Fruit fly (Drosophila melanogaster) whole organism, adult: ENCODE results near the gene CG2747.

Experiments used
- CG14711 ChIP-seq: fragments of 200-800 bp; sonication (Bioruptor generic); optimal IDR thresholded peaks from 2 replicates; lab custom pipeline; 2018; ENCODE audit warnings: missing biosample characterization, mild to moderate bottlenecking, missing genetic modification characterization, moderate library complexity
- CG33017 ChIP-seq: fragments of 200-800 bp; sonication (Bioruptor generic); optimal IDR thresholded peaks from 2 replicates; lab custom pipeline; 2018; ENCODE audit warnings: missing biosample characterization, mild to moderate bottlenecking, missing genetic modification characterization, moderate library complexity
- CG5204 ChIP-seq: fragments of 200-800 bp; sonication (Bioruptor generic); optimal IDR thresholded peaks from 2 replicates; lab custom pipeline; 2016; ENCODE audit warnings: missing biosample characterization, missing genetic modification characterization
- CG7045 ChIP-seq: fragments of 200-800 bp; sonication (Bioruptor generic); optimal IDR thresholded peaks from 2 replicates; lab custom pipeline; 2017; ENCODE audit warnings: missing biosample characterization, mild to moderate bottlenecking, missing genetic modification characterization
- Clk ChIP-seq: fragments of 200-800 bp; sonication (Bioruptor generic); optimal IDR thresholded peaks from 2 replicates; lab custom pipeline; 2017; ENCODE audit warnings: missing biosample characterization, missing genetic modification characterization
- Hr96 ChIP-seq: fragments of 200-800 bp; sonication (Bioruptor generic); optimal IDR thresholded peaks from 2 replicates; lab custom pipeline; 2016; ENCODE audit warnings: missing biosample characterization, missing genetic modification characterization
- Mnt ChIP-seq: fragments of 200-800 bp; sonication (Bioruptor generic); optimal IDR thresholded peaks from 2 replicates; lab custom pipeline; 2016; ENCODE audit warnings: missing biosample characterization, mild to moderate bottlenecking, missing genetic modification characterization
- bab1 ChIP-seq: fragments of 200-800 bp; sonication (Bioruptor generic); optimal IDR thresholded peaks from 3 replicates; lab custom pipeline; 2019; ENCODE audit warnings: missing biosample characterization, mild to moderate bottlenecking, missing genetic modification characterization, moderate library complexity
- cnc ChIP-seq, 2 experiments: fragments of >200 bp; optimal IDR thresholded peaks; 2 replicates each; lab custom pipeline; 2017
- kay ChIP-seq: fragments of 200-800 bp; sonication (Bioruptor generic); peaks from one replicate; lab custom pipeline; 2016; ENCODE audit warnings: missing biosample characterization, missing genetic modification characterization, borderline replicate concordance
- tj ChIP-seq: fragments of 200-800 bp; sonication (Bioruptor generic); optimal IDR thresholded peaks from 3 replicates; lab custom pipeline; 2017; ENCODE audit warnings: missing biosample characterization, mild to moderate bottlenecking, missing genetic modification characterization, moderate library complexity

The CG2747 gene

dm6 chr3R:7967801-7968200 is 62.8 kb downstream of the CG2747 start:
- TF ChIP-seq Mnt (peak; percentile 71), tj (GFP tag; lab: Kevin White, UChicago) (no peak), CG33017 (tag; lab: Kevin White, UChicago) (no peak), bab1 (no peak), CG7045 (GFP tag; lab: Kevin White, UChicago) (no peak), CG14711 (tag; lab: Kevin White, UChicago) (no peak), cnc (optimal IDR thresholded peaks at IDR 0.05; lab: Kevin White, UChicago) (no peak), Clk (GFP tag; lab: Kevin White, UChicago) (no peak), CG5204 (no peak)

dm6 chr3R:7967347-7967746 is 63.2 kb downstream of the CG2747 start, which contains the start of gene dsx:
Gene dsx (minus strand): TSS chr3R:7967408.
- TF ChIP-seq CG7045 (GFP tag; lab: Kevin White, UChicago) = peak; percentile 11
- no peak for TF ChIP-seq kay

DNA sequence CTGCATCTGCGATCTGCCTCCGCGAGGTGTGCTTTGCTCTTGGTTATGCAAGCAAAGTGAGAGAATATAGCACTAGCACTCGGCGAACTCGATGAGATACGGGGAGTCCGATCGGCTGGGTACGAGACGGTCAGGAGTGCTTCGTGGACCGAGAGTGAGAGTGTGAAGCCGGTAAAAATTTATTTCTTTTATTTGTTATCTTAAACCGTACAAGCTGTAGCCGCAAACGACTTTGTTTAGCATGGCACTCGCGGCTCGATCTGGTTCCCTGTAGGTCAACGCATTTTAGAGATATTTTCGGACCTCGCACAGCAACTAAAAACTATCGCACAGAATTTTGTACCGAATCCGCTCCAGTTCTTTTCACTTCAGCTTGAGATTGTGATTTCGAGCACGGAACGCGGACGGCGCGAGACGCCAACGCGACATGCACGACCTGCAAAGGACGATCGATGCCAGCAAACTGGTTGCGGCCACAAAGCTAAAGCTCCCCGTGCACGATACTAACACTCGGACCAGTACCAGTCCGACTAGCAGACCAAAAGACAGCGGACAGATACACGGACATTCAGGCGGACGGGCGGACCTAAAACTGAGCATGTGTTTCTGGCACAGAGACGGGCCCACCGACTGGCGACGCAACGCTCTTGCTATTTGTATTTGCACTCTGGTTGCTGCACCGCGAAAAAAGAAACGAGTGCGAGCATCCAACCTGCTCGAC is 63.9 kb downstream of the CG2747 start:
- TF ChIP-seq Hr96 (GFP tag; lab: Kevin White, UChicago) (peak; percentile 11), cnc (optimal IDR thresholded peaks at IDR 0.05; lab: Kevin White, UChicago) (no peak)
